Fruit fly (Drosophila melanogaster): Measurements from ENCODE around the gene CG2310.
A peak's percentile ranks its signal among the peaks of the same experiment; 100 is the strongest.

Gene CG2310

dm6 chr3R:29479922-29480321, 13.4 kb downstream of the CG2310 start (continued):
- TF ChIP-seq CkIIα-i1 (GFP tag; IDR thresholded peaks at IDR 0.05) = no peak
- no peak for TF ChIP-seq CG8944 (GFP tag; optimal IDR thresholded peaks at IDR 0.05)
- no peak for TF ChIP-seq nom (GFP tag; optimal IDR thresholded peaks at IDR 0.05)
- TF ChIP-seq ci (GFP tag; IDR thresholded peaks at IDR 0.05) = peak; percentile 70; the same call in 2 of the 3 replicates
- peak; percentile 27 for TF ChIP-seq CG12071 (GFP tag; optimal IDR thresholded peaks at IDR 0.05)
- no peak for TF ChIP-seq CG9609 (GFP tag; optimal IDR thresholded peaks at IDR 0.05)
- TF ChIP-seq BtbVII (GFP tag; optimal IDR thresholded peaks at IDR 0.05) = peak; percentile 53
- TF ChIP-seq CG14050 (GFP tag; IDR thresholded peaks at IDR 0.05) = no peak
- peak; percentile 5 for TF ChIP-seq CG13296 (GFP tag; optimal IDR thresholded peaks at IDR 0.05)
- peak; percentile 50 for TF ChIP-seq Blimp-1 (GFP tag; optimal IDR thresholded peaks at IDR 0.05)
- TF ChIP-seq ems (GFP tag; optimal IDR thresholded peaks at IDR 0.05) = peak; percentile 2
- TF ChIP-seq CG10431 (GFP tag; optimal IDR thresholded peaks at IDR 0.05) = peak; percentile 35
- TF ChIP-seq wek (GFP tag; optimal IDR thresholded peaks at IDR 0.05) = peak; percentile 51
- TF ChIP-seq CG12659 (GFP tag; optimal IDR thresholded peaks at IDR 0.05) = peak; percentile 22
- TF ChIP-seq eyg (GFP tag; optimal IDR thresholded peaks at IDR 0.05) = no peak
- TF ChIP-seq Gsc (GFP tag; IDR thresholded peaks at IDR 0.05) = no peak
- no peak for TF ChIP-seq CG34224 (GFP tag; IDR thresholded peaks at IDR 0.05; ENCODE audit: partially characterized antibody)
- TF ChIP-seq CG3163 (GFP tag; optimal IDR thresholded peaks at IDR 0.05) = no peak
- TF ChIP-seq CG8281 (tag; optimal IDR thresholded peaks at IDR 0.05) = peak; percentile 34
- peak; percentile 68 for TF ChIP-seq fd64A (GFP tag; optimal IDR thresholded peaks at IDR 0.05)
- TF ChIP-seq CG42726 (GFP tag; IDR thresholded peaks at IDR 0.05; ENCODE audit: partially characterized antibody) = no peak
- no peak for TF ChIP-seq CG17186 (GFP tag; optimal IDR thresholded peaks at IDR 0.05)
- no peak for TF ChIP-seq org-1 (GFP tag; optimal IDR thresholded peaks at IDR 0.05)
- peak; percentile 37 for TF ChIP-seq CG8359 (GFP tag; optimal IDR thresholded peaks at IDR 0.05; ENCODE audit: borderline replicate concordance)
- TF ChIP-seq bsh (GFP tag; optimal IDR thresholded peaks at IDR 0.05) = peak in 1 of 2 experiments; percentile 49
- TF ChIP-seq CG2202 (tag; optimal IDR thresholded peaks at IDR 0.05) = peak; percentile 12
- peak; percentile 53 for TF ChIP-seq CG1233 (GFP tag; optimal IDR thresholded peaks at IDR 0.05)

dm6 chr3R:29478952-29479538, 14.3 kb downstream of the CG2310 start:
- peak; percentile 69 for TF ChIP-seq CG14667 (GFP tag; IDR thresholded peaks at IDR 0.05)
- peak; percentile 63; the same call in 1 of the 2 replicates for TF ChIP-seq toy (GFP tag; IDR thresholded peaks at IDR 0.05)
- TF ChIP-seq tio (GFP tag; optimal IDR thresholded peaks at IDR 0.05) = no peak
- TF ChIP-seq CG10366 (GFP tag; IDR thresholded peaks at IDR 0.05) = peak; percentile 77
- peak; percentile 18 for TF ChIP-seq Ets97D (GFP tag; optimal IDR thresholded peaks at IDR 0.05)
- TF ChIP-seq dmrt99B (tag; optimal IDR thresholded peaks at IDR 0.05) = peak; percentile 81
- TF ChIP-seq inv (GFP tag; IDR thresholded peaks at IDR 0.05; ENCODE audit: partially characterized antibody) = no peak
- TF ChIP-seq CG12104 (GFP tag; optimal IDR thresholded peaks at IDR 0.05) = no peak
- peak; percentile 71 for TF ChIP-seq Atf6 (GFP tag; IDR thresholded peaks at IDR 0.05)
- peak; percentile 71 for TF ChIP-seq CG17328 (GFP tag; IDR thresholded peaks at IDR 0.05)
- no peak for TF ChIP-seq corto (GFP tag; optimal IDR thresholded peaks at IDR 0.05)
- no peak for TF ChIP-seq CG4617 (GFP tag; optimal IDR thresholded peaks at IDR 0.05; ENCODE audit: borderline replicate concordance)
- TF ChIP-seq Blimp-1 (GFP tag; optimal IDR thresholded peaks at IDR 0.05) = peak; percentile 51
- TF ChIP-seq tll (GFP tag; optimal IDR thresholded peaks at IDR 0.05) = no peak
- TF ChIP-seq lola (GFP tag; optimal IDR thresholded peaks at IDR 0.05) = no peak
- peak; percentile 64 for TF ChIP-seq CG9932 (GFP tag; IDR thresholded peaks at IDR 0.05)
- peak; percentile 16 for TF ChIP-seq az2 (GFP tag; optimal IDR thresholded peaks at IDR 0.05)
- peak; percentile 79 for TF ChIP-seq row (GFP tag; IDR thresholded peaks at IDR 0.05)
- peak; percentile 15 for TF ChIP-seq ind (GFP tag; optimal IDR thresholded peaks at IDR 0.05)
- no peak for TF ChIP-seq hkb (optimal IDR thresholded peaks at IDR 0.05)
- peak; percentile 76 for TF ChIP-seq hkb (GFP tag; IDR thresholded peaks at IDR 0.05)
- peak; percentile 94 for TF ChIP-seq grau (tag; optimal IDR thresholded peaks at IDR 0.05)
- TF ChIP-seq HLH3B (GFP tag; IDR thresholded peaks at IDR 0.05) = peak; percentile 72
- TF ChIP-seq so (GFP tag; IDR thresholded peaks at IDR 0.05) = peak; percentile 55; the same call in 1 of the 3 replicates
